Fruit fly (Drosophila melanogaster): Measurements from ENCODE around the gene Ir7d.

The Ir7d gene

dm6 chrX:7920081-7920688, 41.5 kb upstream of the Ir7d start, which contains the start of the genes hdm and Ykt6 (continued):
- TF ChIP-seq CG7271 (tag; optimal IDR thresholded peaks at IDR 0.05) (peak; percentile 41), CG12071 (GFP tag; optimal IDR thresholded peaks at IDR 0.05) (no peak), CG6254 (GFP tag; optimal IDR thresholded peaks at IDR 0.05) (peak; percentile 39), CG3838 (GFP tag; optimal IDR thresholded peaks at IDR 0.05) (no peak), dpn (GFP tag; optimal IDR thresholded peaks at IDR 0.05) (peak; percentile 86 to 87), unpg (GFP tag; optimal IDR thresholded peaks at IDR 0.05) (no peak), Hr3 (GFP tag; optimal IDR thresholded peaks at IDR 0.05) (peak; percentile 46), CG14441 (GFP tag; IDR thresholded peaks at IDR 0.05) (peak; percentile 84), Sin3A (optimal IDR thresholded peaks at IDR 0.05) (peak; percentile 65), CG17612 (GFP tag; IDR thresholded peaks at IDR 0.05) (peak; percentile 62), CG2129 (GFP tag; IDR thresholded peaks at IDR 0.05; ENCODE audit: partially characterized antibody) (peak; percentile 93), Sox100B (GFP tag; optimal IDR thresholded peaks at IDR 0.05) (no peak), CG15073 (GFP tag; optimal IDR thresholded peaks at IDR 0.05) (no peak), CG9727 (GFP tag; optimal IDR thresholded peaks at IDR 0.05) (peak; percentile 63), zf30C (GFP tag; optimal IDR thresholded peaks at IDR 0.05) (no peak), gcm2 (GFP tag; optimal IDR thresholded peaks at IDR 0.05) (no peak), CG11456 (GFP tag; IDR thresholded peaks at IDR 0.05) (no peak; the same call in 1 of the 3 replicates), lola (GFP tag; optimal IDR thresholded peaks at IDR 0.05) (peak in 1 of 3 experiments; percentile 72), grn (GFP tag; optimal IDR thresholded peaks at IDR 0.05) (no peak), Abd-B (GFP tag; optimal IDR thresholded peaks at IDR 0.05) (no peak), Mad (GFP tag; optimal IDR thresholded peaks at IDR 0.05) (peak; percentile 74), CG1602 (GFP tag; optimal IDR thresholded peaks at IDR 0.05) (peak; percentile 76), CG31388 (GFP tag; optimal IDR thresholded peaks at IDR 0.05) (peak; percentile 8), da (GFP tag; optimal IDR thresholded peaks at IDR 0.05) (peak; percentile 26), insv (GFP tag; optimal IDR thresholded peaks at IDR 0.05) (peak in 1 of 2 experiments; percentile 45), CG16815 (GFP tag; optimal IDR thresholded peaks at IDR 0.05) (no peak), chm (GFP tag; IDR thresholded peaks at IDR 0.05) (no peak; the same call in 1 of the 2 replicates), dm (GFP tag; optimal IDR thresholded peaks at IDR 0.05) (peak; percentile 67), Six4 (GFP tag; optimal IDR thresholded peaks at IDR 0.05) (peak; percentile 68), esg (GFP tag; conservative IDR thresholded peaks at IDR 0.05) (peak; percentile 65), ase (GFP tag; IDR thresholded peaks at IDR 0.05) (peak; percentile 59; the same call in 1 of the 3 replicates), eyg (GFP tag; optimal IDR thresholded peaks at IDR 0.05) (peak; percentile 61), ewg (GFP tag; optimal IDR thresholded peaks at IDR 0.05) (peak; percentile 85), Optix (GFP tag; IDR thresholded peaks at IDR 0.05) (peak; percentile 85; the same call in 2 of the 3 replicates), disco-r (GFP tag; optimal IDR thresholded peaks at IDR 0.05) (peak; percentile 41), CG12219 (GFP tag; optimal IDR thresholded peaks at IDR 0.05) (peak; percentile 53), CG11398 (GFP tag; optimal IDR thresholded peaks at IDR 0.05) (peak; percentile 73), CG11247 (GFP tag; IDR thresholded peaks at IDR 0.05) (peak; percentile 86), Fer3 (tag; optimal IDR thresholded peaks at IDR 0.05) (no peak), scrt (GFP tag; optimal IDR thresholded peaks at IDR 0.05) (peak; percentile 29), CG3847 (GFP tag; IDR thresholded peaks at IDR 0.05) (peak; percentile 84), dan (GFP tag; IDR thresholded peaks at IDR 0.05) (no peak), CG10543 (GFP tag; optimal IDR thresholded peaks at IDR 0.05) (peak; percentile 40), eve (GFP tag; optimal IDR thresholded peaks at IDR 0.05) (peak in 1 of 2 experiments; percentile 37), vnd (GFP tag; IDR thresholded peaks at IDR 0.05; ENCODE audit: partially characterized antibody) (peak; percentile 96), sisA (GFP tag; IDR thresholded peaks at IDR 0.05) (peak; percentile 71), CG13775 (GFP tag; optimal IDR thresholded peaks at IDR 0.05) (peak; percentile 76), bbx (GFP tag; IDR thresholded peaks at IDR 0.05; ENCODE audit: partially characterized antibody) (peak; percentile 91), mam (GFP tag; optimal IDR thresholded peaks at IDR 0.05) (peak; percentile 84), slp2 (GFP tag; optimal IDR thresholded peaks at IDR 0.05) (peak; percentile 67)
